Worm (Caenorhabditis elegans) whole organism, young adult: ENCODE results near the gene Y59E1A.4.

ENCODE experiments used
- ets-4 ChIP-seq: fragments of 200-800 bp; sonication (Bioruptor generic); optimal IDR thresholded peaks from 2 replicates; lab custom pipeline; 2018; ENCODE audit warnings: mild to moderate bottlenecking, missing genetic modification characterization, missing compliant biosample characterization
- pha-4 ChIP-seq: fragments of 150-350 bp; sonication (generic microtip); optimal IDR thresholded peaks from 2 replicates; lab custom pipeline; 2014; ENCODE audit warnings: missing biosample characterization, missing genetic modification reagents, missing genetic modification characterization
- somi-1 ChIP-seq: fragments of 200-800 bp; sonication (Bioruptor generic); optimal IDR thresholded peaks from 2 replicates; lab custom pipeline; 2018; ENCODE audit warnings: mild to moderate bottlenecking, missing genetic modification characterization, missing compliant biosample characterization
- unc-62 ChIP-seq: fragments of 150-350 bp; optimal IDR thresholded peaks from 2 replicates; lab custom pipeline; 2014; ENCODE audit warnings: missing biosample characterization, missing genetic modification reagents, missing genetic modification characterization
- ztf-25 ChIP-seq: fragments of 200-800 bp; sonication (Bioruptor generic); IDR thresholded peaks from 2 replicates; pipeline ENCODE4 v1.3.6; 2022; ENCODE audit warnings: missing genetic modification reagents, missing genetic modification characterization, missing compliant biosample characterization
- ztf-3 ChIP-seq: fragments of 200-800 bp; sonication (Bioruptor generic); optimal IDR thresholded peaks from 2 replicates; lab custom pipeline; 2018; ENCODE audit warnings: mild to moderate bottlenecking, missing genetic modification characterization, missing compliant biosample characterization

DNA sequence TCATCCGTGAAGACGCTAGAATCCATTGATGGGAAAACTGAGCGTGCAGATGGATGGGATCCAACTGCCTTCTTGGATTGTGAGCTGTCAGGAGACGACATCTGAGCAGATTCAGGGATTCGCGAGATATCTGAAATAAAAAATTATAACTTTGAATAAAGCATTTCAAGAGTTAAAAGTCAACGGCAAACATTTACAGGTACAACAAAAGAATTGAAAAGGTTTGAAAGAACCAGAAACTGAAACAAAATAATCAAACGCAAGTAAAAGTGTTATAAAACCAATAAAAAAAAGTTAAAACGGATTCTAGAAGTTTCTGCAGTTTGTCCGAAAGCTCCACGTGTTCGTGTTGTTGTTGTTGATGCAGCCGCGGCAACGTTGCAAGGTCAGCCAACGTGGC, at the start of gene Y59E1A.4:
- TF ChIP-seq ztf-3 (GFP tag; lab: Kevin White, UChicago) (no peak), ztf-25 (GFP tag; lab: Robert Waterston, UW) (no peak), somi-1 (GFP tag; lab: Kevin White, UChicago) (no peak), ets-4 (GFP tag; lab: Kevin White, UChicago) (no peak), unc-62 (no peak), pha-4 (no peak)
